Worm (Caenorhabditis elegans): ENCODE measurements around the gene ttr-23.

ttr-23 gene

DNA sequence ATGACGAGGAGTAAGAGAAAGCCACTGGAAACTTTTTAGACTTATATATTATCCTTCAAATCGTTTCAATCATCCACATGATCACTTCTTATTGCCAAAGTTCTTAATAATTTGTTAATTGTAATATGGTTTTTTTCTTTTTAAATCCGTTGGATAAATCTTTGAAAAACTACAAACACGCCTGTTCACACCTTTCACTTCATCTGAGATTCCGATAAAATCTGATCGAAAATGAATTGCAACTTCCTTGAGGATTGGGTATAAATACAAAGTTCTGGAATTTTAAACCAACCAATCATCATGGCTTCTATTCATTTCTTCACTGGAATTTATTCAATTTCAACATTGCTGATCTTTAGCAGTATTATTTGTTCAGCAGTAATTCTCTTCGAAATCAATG, 29.0 kb downstream of the ttr-23 start, which contains the start of gene col-152:
TSS of gene col-152 (plus strand) at position 301 of the 400 bp plus-strand sequence.
- TF ChIP-seq fkh-8 (tag; optimal IDR thresholded peaks at IDR 0.05), result no peak
- TF ChIP-seq elt-3 (tag; optimal IDR thresholded peaks at IDR 0.05), result no peak
- TF ChIP-seq nhr-11 (tag; optimal IDR thresholded peaks at IDR 0.05), result no peak
- TF ChIP-seq ces-1 (GFP tag; optimal IDR thresholded peaks at IDR 0.05), result no peak
- TF ChIP-seq efl-1 (optimal IDR thresholded peaks at IDR 0.05), result no peak
- TF ChIP-seq efl-1 (GFP tag; optimal IDR thresholded peaks at IDR 0.05 in 1 of 2), result no peak
- no peak for TF ChIP-seq xbp-1 (tag; optimal IDR thresholded peaks at IDR 0.05)

DNA sequence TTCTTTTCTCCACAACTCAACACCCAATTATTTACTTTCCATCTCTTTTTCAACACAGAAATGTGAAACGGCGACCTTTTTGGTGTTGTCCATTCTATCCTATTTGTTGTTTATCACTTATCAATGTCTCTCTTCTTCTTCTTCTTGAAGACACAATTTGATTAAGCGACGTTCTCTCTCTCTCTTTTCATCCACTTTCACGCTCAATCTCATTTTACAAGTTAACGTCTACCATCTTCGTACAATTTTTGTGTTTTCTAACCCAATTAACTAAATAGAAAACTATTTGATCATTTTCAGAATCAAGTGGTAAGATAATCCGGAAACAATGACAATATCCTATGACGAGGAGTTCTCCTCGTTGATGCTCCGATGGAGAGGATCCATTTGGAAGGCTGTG, 32.0 kb downstream of the ttr-23 start, which contains the start of gene best-14:
TSS of gene best-14 (plus strand) at position 301 of the 400 bp plus-strand sequence.
- TF ChIP-seq lin-14 (GFP tag; optimal IDR thresholded peaks at IDR 0.05) (peak; percentile 10), blmp-1 (tag; optimal IDR thresholded peaks at IDR 0.05) (peak; percentile 64), fkh-4 (tag; optimal IDR thresholded peaks at IDR 0.05; ENCODE audit: borderline replicate concordance) (no peak), vab-15 (tag; optimal IDR thresholded peaks at IDR 0.05) (no peak)

DNA sequence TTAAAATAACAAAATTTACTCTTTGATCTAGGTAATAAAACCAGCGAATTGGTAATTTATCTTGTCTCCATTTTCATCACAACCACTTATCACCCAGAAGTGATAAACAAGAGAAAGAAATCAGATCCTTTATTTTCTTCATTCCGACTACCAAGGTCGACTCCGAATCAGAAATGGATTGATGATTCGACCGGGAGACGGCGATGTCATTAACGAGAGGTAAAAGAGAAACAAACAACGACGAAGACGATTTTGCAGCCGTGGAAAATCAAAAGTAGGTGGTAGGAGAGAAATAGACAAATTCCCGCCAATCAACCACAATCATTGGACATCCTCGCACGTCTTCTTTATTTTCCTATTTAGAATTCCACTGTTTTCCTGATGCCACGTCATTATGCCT, 32.6 kb downstream of the ttr-23 start:
- TF ChIP-seq C16A3.4 (tag; optimal IDR thresholded peaks at IDR 0.05) (peak; percentile 9), grh-1 (GFP tag; IDR thresholded peaks at IDR 0.05) (0 out of 2 replicates have a peak, but pooled peaks have one; percentile 19), dpl-1 (GFP tag; optimal IDR thresholded peaks at IDR 0.05) (peak in 1 of 3 experiments; percentile 14), unc-130 (tag; optimal IDR thresholded peaks at IDR 0.05) (peak; percentile 57), mep-1 (tag; optimal IDR thresholded peaks at IDR 0.05) (no peak), nhr-84 (tag; optimal IDR thresholded peaks at IDR 0.05) (no peak), nhr-71 (tag; optimal IDR thresholded peaks at IDR 0.05) (peak; percentile 41), hlh-4 (tag; optimal IDR thresholded peaks at IDR 0.05) (no peak), efl-1 (optimal IDR thresholded peaks at IDR 0.05) (no peak), efl-1 (GFP tag; optimal IDR thresholded peaks at IDR 0.05 in 1 of 2) (peak in 1 of 2 experiments; percentile 67), nhr-20 (tag; optimal IDR thresholded peaks at IDR 0.05) (peak; percentile 48), vab-15 (tag; optimal IDR thresholded peaks at IDR 0.05) (peak; percentile 71), ceh-90 (tag; optimal IDR thresholded peaks at IDR 0.05) (no peak), nhr-85 (tag) (peak; percentile 87), ces-1 (GFP tag; optimal IDR thresholded peaks at IDR 0.05) (no peak), blmp-1 (tag; optimal IDR thresholded peaks at IDR 0.05) (peak; percentile 90), elt-3 (tag; optimal IDR thresholded peaks at IDR 0.05) (peak in 5 of 6 experiments; percentile 45 to 80 (median 69)), efl-3 (GFP tag; optimal IDR thresholded peaks at IDR 0.05) (no peak), nhr-19 (GFP tag; conservative IDR thresholded peaks at IDR 0.05) (peak; percentile 7; the same call in 1 of the 2 replicates)

DNA sequence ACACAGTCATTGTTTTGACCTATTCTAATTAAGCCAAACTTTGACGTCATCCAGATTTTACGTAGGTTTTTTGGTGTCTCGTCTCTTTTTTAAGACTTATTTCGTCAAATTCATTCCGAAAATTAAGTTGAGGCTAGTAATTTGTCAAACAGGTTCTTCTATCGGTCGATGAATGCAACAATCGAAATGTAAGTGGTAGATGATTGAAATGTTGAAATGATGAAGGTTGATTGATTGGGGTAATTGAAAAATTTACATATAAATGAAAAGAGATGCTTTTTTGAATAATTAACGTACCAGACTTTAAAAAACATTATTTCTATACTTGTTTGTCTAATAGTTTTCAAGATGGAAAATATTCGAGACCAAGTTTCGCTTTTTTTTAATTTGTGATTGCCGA, 33.3 kb downstream of the ttr-23 start:
- no peak for TF ChIP-seq unc-86 (tag; optimal IDR thresholded peaks at IDR 0.05)
- TF ChIP-seq lin-39 (tag; optimal IDR thresholded peaks at IDR 0.05), result no peak
- TF ChIP-seq unc-30 (tag; optimal IDR thresholded peaks at IDR 0.05), result no peak
- TF ChIP-seq nhr-77 (tag; optimal IDR thresholded peaks at IDR 0.05), result no peak
- no peak for TF ChIP-seq ceh-63 (GFP tag; optimal IDR thresholded peaks at IDR 0.05)
- TF ChIP-seq grh-1 (GFP tag; IDR thresholded peaks at IDR 0.05), result peak; percentile 42; the same call in 1 of the 2 replicates
- TF ChIP-seq nhr-85 (tag), result peak; percentile 72

DNA sequence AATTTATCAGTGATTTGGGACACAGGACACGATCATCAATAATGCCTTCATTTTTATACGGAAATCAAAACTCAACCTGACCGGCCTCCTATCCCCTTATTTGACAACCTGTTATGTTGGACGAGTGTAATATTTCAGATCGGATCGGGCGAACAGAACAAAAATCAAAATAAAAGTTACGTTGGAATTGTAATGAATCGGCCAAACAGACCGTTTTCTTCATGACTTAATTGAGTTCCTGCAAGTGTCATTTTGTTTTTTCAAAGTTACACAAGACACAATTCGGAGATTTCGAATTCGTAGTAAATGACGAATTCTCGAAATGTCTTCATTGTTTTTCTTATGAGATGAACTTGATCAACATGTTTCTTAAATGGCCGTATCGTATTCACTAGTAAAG, 34.4 kb downstream of the ttr-23 start, which contains the start of gene F32G8.3:
TSS of gene F32G8.3 (minus strand) at position 101 of the 400 bp plus-strand sequence.
- no peak for TF ChIP-seq pqm-1 (tag; optimal IDR thresholded peaks at IDR 0.05)
- no peak for TF ChIP-seq lin-13 (GFP tag; optimal IDR thresholded peaks at IDR 0.05)
- no peak for TF ChIP-seq nhr-19 (GFP tag; conservative IDR thresholded peaks at IDR 0.05)
- no peak for TF ChIP-seq C16A3.4 (tag; optimal IDR thresholded peaks at IDR 0.05)
- no peak for TF ChIP-seq mab-9 (GFP tag; IDR thresholded peaks at IDR 0.05)
- TF ChIP-seq sox-4 (tag; optimal IDR thresholded peaks at IDR 0.05), result no peak
- no peak for TF ChIP-seq ets-5 (GFP tag; IDR thresholded peaks at IDR 0.05)
- TF ChIP-seq ces-1 (GFP tag; optimal IDR thresholded peaks at IDR 0.05), result no peak
- TF ChIP-seq grh-1 (GFP tag; IDR thresholded peaks at IDR 0.05), result no peak
